Worm (Caenorhabditis elegans): Measurements from ENCODE around the gene nfx-1.

nfx-1 gene

DNA sequence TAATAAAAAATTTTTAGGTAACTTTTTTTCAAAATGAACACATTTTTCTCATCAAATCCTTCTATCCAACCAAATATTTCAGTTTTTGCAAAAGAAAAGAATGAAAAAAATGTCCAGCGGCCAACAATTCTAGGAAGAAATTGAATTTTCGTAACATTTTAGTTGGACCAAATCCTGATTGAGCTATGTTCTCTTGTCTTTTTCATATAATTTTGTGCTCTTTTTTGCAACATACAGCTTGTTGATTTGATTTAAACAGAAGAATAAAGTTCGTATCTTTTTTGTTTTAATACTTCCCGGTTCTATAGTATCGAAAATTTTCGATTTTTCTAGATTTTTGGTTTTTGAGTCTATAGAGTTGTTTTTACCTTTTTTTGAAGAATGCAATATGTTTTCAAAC is 24.2 kb downstream of the nfx-1 start:
- TF ChIP-seq ceh-88 (GFP tag; IDR thresholded peaks at IDR 0.05) (no peak), fkh-10 (GFP tag; optimal IDR thresholded peaks at IDR 0.05) (peak; percentile 35), mep-1 (tag; optimal IDR thresholded peaks at IDR 0.05) (no peak), zag-1 (tag; optimal IDR thresholded peaks at IDR 0.05) (peak; percentile 29), lin-14 (GFP tag; optimal IDR thresholded peaks at IDR 0.05) (peak; percentile 42)

DNA sequence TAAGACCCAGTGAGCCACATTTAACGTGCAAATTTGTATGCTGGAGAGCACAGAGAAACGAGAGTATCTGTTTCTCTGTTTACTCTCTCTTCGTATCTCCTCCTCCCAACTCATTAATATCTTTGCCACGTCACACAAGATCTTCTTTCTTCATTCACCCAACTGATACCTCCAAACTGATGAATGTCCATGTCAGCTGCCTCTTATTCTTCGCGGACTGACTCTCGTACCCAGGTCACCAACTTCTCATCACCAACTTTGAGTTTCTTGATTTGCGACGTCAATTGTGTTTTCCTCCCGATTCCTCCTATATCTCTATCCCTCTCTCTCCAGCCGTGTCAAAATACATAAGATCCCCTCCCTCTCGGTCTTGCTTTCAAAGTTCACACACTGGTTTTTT is 27.2 kb downstream of the nfx-1 start:
- TF ChIP-seq rnt-1 (tag; optimal IDR thresholded peaks at IDR 0.05) (peak; percentile 86), lir-3 (tag; optimal IDR thresholded peaks at IDR 0.05; ENCODE audit: poor library complexity) (peak; percentile 40), snu-23 (GFP tag; optimal IDR thresholded peaks at IDR 0.05) (peak; percentile 67), nhr-20 (tag; optimal IDR thresholded peaks at IDR 0.05) (peak; percentile 18), xbp-1 (tag; optimal IDR thresholded peaks at IDR 0.05) (peak; percentile 78), lin-35 (GFP tag; optimal IDR thresholded peaks at IDR 0.05) (peak in 1 of 2 experiments; percentile 14), fos-1 (tag; optimal IDR thresholded peaks at IDR 0.05) (no peak), nhr-71 (tag; optimal IDR thresholded peaks at IDR 0.05) (peak; percentile 91), lsy-2 (tag; optimal IDR thresholded peaks at IDR 0.05) (peak; percentile 22 to 51), lin-13 (GFP tag; optimal IDR thresholded peaks at IDR 0.05) (peak; percentile 60), dsc-1 (tag; optimal IDR thresholded peaks at IDR 0.05) (no peak), swsn-7 (tag; optimal IDR thresholded peaks at IDR 0.05) (peak; percentile 43), sup-37 (GFP tag; optimal IDR thresholded peaks at IDR 0.05) (peak; percentile 23), C34B4.2 (tag; optimal IDR thresholded peaks at IDR 0.05) (no peak), efl-1 (optimal IDR thresholded peaks at IDR 0.05) (peak in 1 of 2 experiments; percentile 11), efl-1 (GFP tag; optimal IDR thresholded peaks at IDR 0.05 in 1 of 2) (peak in 1 of 2 experiments; percentile 49), lin-14 (GFP tag; optimal IDR thresholded peaks at IDR 0.05) (peak; percentile 56), nhr-19 (GFP tag; conservative IDR thresholded peaks at IDR 0.05) (peak; percentile 73), ces-1 (GFP tag; optimal IDR thresholded peaks at IDR 0.05) (no peak), unc-30 (tag; optimal IDR thresholded peaks at IDR 0.05) (no peak), lin-39 (tag; optimal IDR thresholded peaks at IDR 0.05) (peak; percentile 57), ceh-82 (tag; optimal IDR thresholded peaks at IDR 0.05) (no peak), ceh-88 (GFP tag; IDR thresholded peaks at IDR 0.05) (peak; percentile 13; the same call in 1 of the 2 replicates), tbx-2 (tag; optimal IDR thresholded peaks at IDR 0.05) (peak; percentile 54), nhr-11 (tag; optimal IDR thresholded peaks at IDR 0.05) (peak; percentile 58), nhr-47 (tag; optimal IDR thresholded peaks at IDR 0.05) (peak; percentile 32), C04F5.9 (tag; optimal IDR thresholded peaks at IDR 0.05) (no peak)

DNA sequence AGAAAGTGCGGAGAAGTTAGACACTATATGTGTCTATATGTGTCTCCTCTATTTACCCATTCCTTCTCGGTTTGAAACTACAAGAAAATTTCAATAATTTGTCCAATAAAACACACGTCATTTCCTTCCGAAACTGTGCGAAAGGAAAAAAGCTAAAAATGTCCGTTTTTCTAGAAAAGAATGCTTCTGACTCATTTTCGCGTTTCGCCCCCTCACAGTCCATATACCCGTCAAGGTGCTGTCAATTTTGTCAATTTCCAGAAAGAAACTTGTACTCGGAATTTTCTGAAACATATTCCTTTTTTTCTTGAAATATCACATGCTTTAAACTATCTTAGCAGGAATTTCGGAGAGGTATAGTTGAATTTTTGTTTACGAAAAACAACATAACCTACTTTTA is 27.6 kb downstream of the nfx-1 start:
- no peak for TF ChIP-seq C04F5.9 (tag; optimal IDR thresholded peaks at IDR 0.05)
- TF ChIP-seq nhr-11 (tag; optimal IDR thresholded peaks at IDR 0.05) = no peak
- no peak for TF ChIP-seq pax-3 (tag; optimal IDR thresholded peaks at IDR 0.05)
- no peak for TF ChIP-seq blmp-1 (tag; optimal IDR thresholded peaks at IDR 0.05)

DNA sequence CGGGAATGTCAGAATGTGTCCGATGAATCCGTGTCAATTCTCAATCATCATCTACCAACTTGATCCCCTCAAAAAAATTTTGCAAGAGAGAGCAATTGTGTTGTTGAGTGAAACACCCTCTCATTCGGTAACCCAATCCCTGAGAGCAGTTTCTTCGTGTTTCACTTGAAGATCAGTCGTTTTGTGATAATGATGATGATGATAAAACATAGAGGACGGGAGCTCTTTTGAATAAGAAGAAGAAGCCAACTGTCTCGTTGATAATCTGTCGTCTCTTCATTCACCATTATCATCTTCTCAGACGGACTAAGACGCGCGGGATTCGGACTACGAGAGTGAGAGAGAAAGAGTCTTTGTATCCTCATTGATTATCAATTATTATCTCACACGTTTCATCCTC is 29.9 kb downstream of the nfx-1 start:
- TF ChIP-seq ztf-11 (tag; optimal IDR thresholded peaks at IDR 0.05) = no peak
- no peak for TF ChIP-seq efl-1 (optimal IDR thresholded peaks at IDR 0.05)
- TF ChIP-seq efl-1 (GFP tag; optimal IDR thresholded peaks at IDR 0.05 in 1 of 2) = no peak
- no peak for TF ChIP-seq ets-5 (GFP tag; IDR thresholded peaks at IDR 0.05)
- no peak for TF ChIP-seq nhr-76 (tag; optimal IDR thresholded peaks at IDR 0.05)
- TF ChIP-seq fkh-10 (GFP tag; optimal IDR thresholded peaks at IDR 0.05) = no peak
- no peak for TF ChIP-seq mab-9 (GFP tag; IDR thresholded peaks at IDR 0.05)
- peak; percentile 65 for TF ChIP-seq rnt-1 (tag; optimal IDR thresholded peaks at IDR 0.05)
- TF ChIP-seq hlh-4 (tag; optimal IDR thresholded peaks at IDR 0.05) = no peak
- TF ChIP-seq snu-23 (GFP tag; optimal IDR thresholded peaks at IDR 0.05) = peak; percentile 63
- no peak for TF ChIP-seq vab-15 (tag; optimal IDR thresholded peaks at IDR 0.05)
- TF ChIP-seq elt-2 (tag; optimal IDR thresholded peaks at IDR 0.05) = no peak
- no peak for TF ChIP-seq hlh-17 (GFP tag; optimal IDR thresholded peaks at IDR 0.05; ENCODE audit: borderline replicate concordance)
- no peak for TF ChIP-seq ceh-82 (tag; optimal IDR thresholded peaks at IDR 0.05)
- TF ChIP-seq skn-1 (tag; optimal IDR thresholded peaks at IDR 0.05) = peak; percentile 29
- no peak for TF ChIP-seq nhr-237 (tag; optimal IDR thresholded peaks at IDR 0.05)
- TF ChIP-seq ceh-90 (tag; optimal IDR thresholded peaks at IDR 0.05) = no peak
- peak; percentile 30 for TF ChIP-seq nhr-20 (tag; optimal IDR thresholded peaks at IDR 0.05)
- TF ChIP-seq lir-3 (tag; optimal IDR thresholded peaks at IDR 0.05; ENCODE audit: poor library complexity) = peak; percentile 4
- no peak for TF ChIP-seq swsn-7 (tag; optimal IDR thresholded peaks at IDR 0.05)
- TF ChIP-seq lsy-2 (tag; optimal IDR thresholded peaks at IDR 0.05) = peak; percentile 43 to 57
- no peak for TF ChIP-seq aly-2 (tag; optimal IDR thresholded peaks at IDR 0.05)
- peak; percentile 80 for TF ChIP-seq nhr-71 (tag; optimal IDR thresholded peaks at IDR 0.05)
- TF ChIP-seq ceh-63 (GFP tag; optimal IDR thresholded peaks at IDR 0.05) = no peak
- no peak for TF ChIP-seq nhr-47 (tag; optimal IDR thresholded peaks at IDR 0.05)
- TF ChIP-seq lin-35 (GFP tag; optimal IDR thresholded peaks at IDR 0.05) = no peak
- no peak for TF ChIP-seq lin-39 (tag; optimal IDR thresholded peaks at IDR 0.05)
- no peak for TF ChIP-seq unc-98 (GFP tag; IDR thresholded peaks at IDR 0.05)
